Fruit fly (Drosophila melanogaster) whole organism, embryonic: Measurements from ENCODE around the gene CG14102.

Experiments used
- Blimp-1 ChIP-seq: fragments of 200-800 bp; sonication (Bioruptor generic); optimal IDR thresholded peaks from 3 replicates; lab custom pipeline; 2018; ENCODE audit warnings: missing biosample characterization, missing genetic modification characterization, mild to moderate bottlenecking, moderate library complexity, missing genetic modification reagents
- CG10462 ChIP-seq: fragments of 200-800 bp; sonication (Bioruptor generic); optimal IDR thresholded peaks from 2 replicates; lab custom pipeline; 2016; ENCODE audit warnings: missing biosample characterization, missing genetic modification characterization
- CG10565 ChIP-seq: fragments of 200-800 bp; sonication (Bioruptor generic); optimal IDR thresholded peaks from 3 replicates; lab custom pipeline; 2016; ENCODE audit warnings: missing biosample characterization, mild to moderate bottlenecking, missing genetic modification characterization
- CG11723 ChIP-seq: fragments of 200-800 bp; sonication (Bioruptor generic); optimal IDR thresholded peaks from 2 replicates; lab custom pipeline; 2017; ENCODE audit warnings: missing biosample characterization, mild to moderate bottlenecking, missing genetic modification characterization
- CG12071 ChIP-seq: fragments of 200-800 bp; sonication (Bioruptor generic); optimal IDR thresholded peaks from 3 replicates; lab custom pipeline; 2018; ENCODE audit warnings: missing biosample characterization, mild to moderate bottlenecking, missing genetic modification characterization
- CG13424 ChIP-seq: fragments of 200-800 bp; sonication (Bioruptor generic); optimal IDR thresholded peaks from 2 replicates; lab custom pipeline; 2019; ENCODE audit warnings: missing biosample characterization, mild to moderate bottlenecking, missing genetic modification characterization, moderate library complexity
- CG13894 ChIP-seq: fragments of 200-800 bp; sonication (Bioruptor generic); optimal IDR thresholded peaks from 3 replicates; lab custom pipeline; 2018; ENCODE audit warnings: missing biosample characterization, mild to moderate bottlenecking, missing genetic modification characterization, moderate library complexity
- CG14965 ChIP-seq: fragments of 200-800 bp; sonication (Bioruptor generic); optimal IDR thresholded peaks from 2 replicates; lab custom pipeline; 2016; ENCODE audit warnings: missing biosample characterization, missing genetic modification characterization, borderline replicate concordance
- CG1603 ChIP-seq: fragments of 200-800 bp; sonication (Bioruptor generic); optimal IDR thresholded peaks from 2 replicates; lab custom pipeline; 2019; ENCODE audit warnings: missing biosample characterization, mild to moderate bottlenecking, missing genetic modification characterization, moderate library complexity
- CG1792 ChIP-seq: fragments of 200-800 bp; sonication (Bioruptor generic); optimal IDR thresholded peaks from 2 replicates; lab custom pipeline; 2016; ENCODE audit warnings: missing biosample characterization, missing genetic modification characterization
- CG18599 ChIP-seq: fragments of 200-800 bp; sonication (Bioruptor generic); optimal IDR thresholded peaks from 3 replicates; lab custom pipeline; 2017; ENCODE audit warnings: missing biosample characterization, missing genetic modification characterization, mild to moderate bottlenecking, moderate library complexity, missing genetic modification reagents
- CG2116 ChIP-seq: fragments of 200-800 bp; sonication (Bioruptor generic); optimal IDR thresholded peaks from 3 replicates; lab custom pipeline; 2018; ENCODE audit warnings: missing biosample characterization, mild to moderate bottlenecking, missing genetic modification characterization
- CG2199 ChIP-seq: fragments of 200-800 bp; sonication (Bioruptor generic); IDR thresholded peaks from 3 replicates; pipeline ENCODE4 v1.3.6; 2022; ENCODE audit warnings: missing biosample characterization, missing genetic modification characterization
- CG32767 ChIP-seq: fragments of 200-800 bp; sonication (Bioruptor generic); IDR thresholded peaks from 2 replicates; pipeline ENCODE4 v1.3.6; 2022; ENCODE audit warnings: missing biosample characterization, missing genetic modification characterization
- CG3281 ChIP-seq: fragments of 200-800 bp; sonication (Bioruptor generic); optimal IDR thresholded peaks from 3 replicates; lab custom pipeline; 2017; ENCODE audit warnings: missing biosample characterization, mild to moderate bottlenecking, missing genetic modification characterization
- CG34224 ChIP-seq: fragments of 200-800 bp; sonication (Bioruptor generic); IDR thresholded peaks from 3 replicates; pipeline ENCODE4 v1.3.6; 2022; ENCODE audit warnings: missing biosample characterization, missing genetic modification characterization; ENCODE audit not compliant: partially characterized antibody
- CG4617 ChIP-seq: fragments of 200-800 bp; sonication (Bioruptor generic); optimal IDR thresholded peaks from 3 replicates; lab custom pipeline; 2016; ENCODE audit warnings: missing biosample characterization, missing genetic modification characterization, borderline replicate concordance
- CG4730 ChIP-seq: fragments of 200-800 bp; sonication (Bioruptor generic); IDR thresholded peaks from 2 replicates; pipeline ENCODE4 v1.3.6; 2022; ENCODE audit warnings: missing biosample characterization, missing genetic modification characterization
- CG6272 ChIP-seq: fragments of 200-800 bp; sonication (Bioruptor generic); IDR thresholded peaks from 2 replicates; pipeline ENCODE4 v1.3.6; 2022; ENCODE audit warnings: missing biosample characterization, missing genetic modification characterization
- CG7928 ChIP-seq: fragments of 200-800 bp; sonication (Bioruptor generic); optimal IDR thresholded peaks from 2 replicates; lab custom pipeline; 2017; ENCODE audit warnings: missing biosample characterization, mild to moderate bottlenecking, missing genetic modification characterization
- CG8290 ChIP-seq, 3 experiments: fragments of 200-800 bp; sonication (Bioruptor generic); optimal IDR thresholded peaks; 2 replicates each; lab custom pipeline; 2016 to 2019; ENCODE audit warnings: missing biosample characterization in 3 of 3, missing genetic modification characterization in 3 of 3, mild to moderate bottlenecking in 2 of 3, moderate library complexity in 1 of 3
- CG9797 ChIP-seq: fragments of 200-800 bp; sonication (Bioruptor generic); optimal IDR thresholded peaks from 3 replicates; lab custom pipeline; 2018; ENCODE audit warnings: missing biosample characterization, mild to moderate bottlenecking, missing genetic modification characterization
- CoRest ChIP-seq: fragments of 200-800 bp; sonication (Bioruptor generic); optimal IDR thresholded peaks from 3 replicates; lab custom pipeline; 2018; ENCODE audit warnings: missing biosample characterization, mild to moderate bottlenecking, missing genetic modification characterization, moderate library complexity
- CrebB ChIP-seq: fragments of 200-800 bp; sonication (Bioruptor generic); optimal IDR thresholded peaks from 3 replicates; lab custom pipeline; 2018; ENCODE audit warnings: missing biosample characterization, mild to moderate bottlenecking, missing genetic modification characterization
- D19B ChIP-seq: fragments of 200-800 bp; sonication (Bioruptor generic); optimal IDR thresholded peaks from 2 replicates; lab custom pipeline; 2017; ENCODE audit warnings: missing biosample characterization, mild to moderate bottlenecking, missing genetic modification characterization
- Doc2 ChIP-seq: fragments of 200-800 bp; sonication (Bioruptor generic); IDR thresholded peaks from 2 replicates; pipeline ENCODE4 v1.3.6; 2022; ENCODE audit warnings: missing biosample characterization, missing genetic modification characterization
- Doc3 ChIP-seq: fragments of 200-800 bp; sonication (Bioruptor generic); IDR thresholded peaks from 3 replicates; pipeline ENCODE4 v1.3.6; 2022; ENCODE audit warnings: missing biosample characterization, missing genetic modification characterization; ENCODE audit not compliant: partially characterized antibody
- HLHmδ ChIP-seq: fragments of 200-800 bp; sonication (Bioruptor generic); optimal IDR thresholded peaks from 2 replicates; lab custom pipeline; 2018; ENCODE audit warnings: missing biosample characterization, mild to moderate bottlenecking, missing genetic modification characterization, moderate library complexity
- Hmx ChIP-seq: fragments of 200-800 bp; sonication (Bioruptor generic); optimal IDR thresholded peaks from 2 replicates; lab custom pipeline; 2016; ENCODE audit warnings: missing biosample characterization, missing genetic modification characterization
- Kr ChIP-seq: fragments of 200-800 bp; sonication (Bioruptor generic); optimal IDR thresholded peaks from 2 replicates; lab custom pipeline; 2017; ENCODE audit warnings: missing biosample characterization, mild to moderate bottlenecking, missing genetic modification characterization
- MESR4 ChIP-seq: fragments of 200-800 bp; sonication (Bioruptor generic); optimal IDR thresholded peaks from 2 replicates; lab custom pipeline; 2018; ENCODE audit warnings: missing biosample characterization, mild to moderate bottlenecking, missing genetic modification characterization, moderate library complexity
- Med ChIP-seq: fragments of 200-800 bp; sonication (Bioruptor generic); peaks from one replicate; lab custom pipeline; 2016; ENCODE audit warnings: missing biosample characterization, missing genetic modification characterization, mild to moderate bottlenecking, inconsistent platforms, moderate library complexity
- Scr ChIP-seq: fragments of 200-800 bp; sonication (Bioruptor generic); IDR thresholded peaks from 2 replicates; pipeline ENCODE4 v1.3.6; 2022; ENCODE audit warnings: missing biosample characterization, missing genetic modification characterization; ENCODE audit not compliant: partially characterized antibody
- YL-1 ChIP-seq: fragments of 200-800 bp; sonication (Bioruptor generic); optimal IDR thresholded peaks from 3 replicates; lab custom pipeline; 2017; ENCODE audit warnings: missing biosample characterization, mild to moderate bottlenecking, missing genetic modification characterization
- abd-A ChIP-seq: fragments of 200-800 bp; sonication (Bioruptor generic); optimal IDR thresholded peaks from 3 replicates; lab custom pipeline; 2019; ENCODE audit warnings: missing biosample characterization, mild to moderate bottlenecking, missing genetic modification characterization, moderate library complexity
- al ChIP-seq: fragments of 200-800 bp; sonication (Bioruptor generic); IDR thresholded peaks from 2 replicates; pipeline ENCODE4 v1.3.6; 2022; ENCODE audit warnings: missing biosample characterization, missing genetic modification characterization
- bab2 ChIP-seq: fragments of 200-800 bp; sonication (Bioruptor generic); optimal IDR thresholded peaks from 2 replicates; lab custom pipeline; 2016; ENCODE audit warnings: missing biosample characterization, missing genetic modification characterization
- chn ChIP-seq: fragments of 200-800 bp; sonication (Bioruptor generic); optimal IDR thresholded peaks from 2 replicates; lab custom pipeline; 2016; ENCODE audit warnings: missing biosample characterization, missing genetic modification characterization
- corto ChIP-seq: fragments of 200-800 bp; sonication (Bioruptor generic); optimal IDR thresholded peaks from 2 replicates; lab custom pipeline; 2016; ENCODE audit warnings: missing biosample characterization, mild to moderate bottlenecking, missing genetic modification characterization, moderate library complexity
- croc ChIP-seq: fragments of 200-800 bp; sonication (Bioruptor generic); conservative IDR thresholded peaks from 3 replicates; pipeline ENCODE4 v1.3.6; 2022; ENCODE audit warnings: missing biosample characterization, missing genetic modification characterization
- dmrt11E ChIP-seq: fragments of 200-800 bp; sonication (Bioruptor generic); optimal IDR thresholded peaks from 3 replicates; lab custom pipeline; 2018; ENCODE audit warnings: missing biosample characterization, mild to moderate bottlenecking, missing genetic modification characterization, moderate library complexity
- en ChIP-seq: fragments of 200-800 bp; sonication (Bioruptor generic); optimal IDR thresholded peaks from 2 replicates; lab custom pipeline; 2016; ENCODE audit warnings: missing biosample characterization, missing genetic modification characterization
- ewg ChIP-seq: fragments of 200-800 bp; sonication (Bioruptor generic); optimal IDR thresholded peaks from 3 replicates; lab custom pipeline; 2017; ENCODE audit warnings: mild to moderate bottlenecking, missing biosample characterization, missing genetic modification reagents, missing genetic modification characterization
- gcm ChIP-seq: fragments of 200-800 bp; sonication (Bioruptor generic); optimal IDR thresholded peaks from 2 replicates; lab custom pipeline; 2019; ENCODE audit warnings: missing biosample characterization, mild to moderate bottlenecking, missing genetic modification characterization, moderate library complexity
- luna ChIP-seq: fragments of 200-800 bp; sonication (Bioruptor generic); optimal IDR thresholded peaks from 2 replicates; lab custom pipeline; 2016; ENCODE audit warnings: missing biosample characterization, missing genetic modification characterization
- mam ChIP-seq: fragments of 200-800 bp; sonication (Bioruptor generic); optimal IDR thresholded peaks from 3 replicates; lab custom pipeline; 2016; ENCODE audit warnings: missing biosample characterization, missing genetic modification characterization
- pum ChIP-seq: fragments of 200-800 bp; sonication (Bioruptor generic); optimal IDR thresholded peaks from 2 replicates; lab custom pipeline; 2016; ENCODE audit warnings: missing biosample characterization, missing genetic modification characterization
- pzg ChIP-seq: fragments of 200-800 bp; sonication (Bioruptor generic); optimal IDR thresholded peaks from 3 replicates; lab custom pipeline; 2018; ENCODE audit warnings: missing biosample characterization, mild to moderate bottlenecking, missing genetic modification characterization, moderate library complexity
- sens ChIP-seq: fragments of 200-800 bp; sonication (Bioruptor generic); peaks from one replicate; lab custom pipeline; 2016; ENCODE audit warnings: missing biosample characterization, missing genetic modification characterization
- sug ChIP-seq: fragments of 200-800 bp; optimal IDR thresholded peaks from 2 replicates; lab custom pipeline; 2019; ENCODE audit warnings: missing biosample characterization, mild to moderate bottlenecking, missing genetic modification characterization, moderate library complexity

The CG14102 gene

dm6 chr3L:19807103-19807502, 6.0 kb upstream of the CG14102 start, which contains the start of the genes CG14104 and Kap-alpha1:
Gene CG14104, minus strand, starts transcription at chr3L:19807199.
Gene Kap-alpha1, plus strand, starts transcription at chr3L:19807232.
- peak; percentile 57 for TF ChIP-seq YL-1
- no peak for TF ChIP-seq CG10462 (GFP tag; lab: Kevin White, UChicago)
- peak; percentile 30 for TF ChIP-seq sug
- no peak for TF ChIP-seq Blimp-1 (GFP tag; lab: Kevin White, UChicago)
- TF ChIP-seq Scr (GFP tag; lab: Robert Waterston, UW) = peak; percentile 71
- no peak for TF ChIP-seq al (GFP tag; lab: Robert Waterston, UW)
- no peak for TF ChIP-seq CG3281 (GFP tag; lab: Kevin White, UChicago)
- TF ChIP-seq CG34224 = peak; percentile 59
- TF ChIP-seq sens = no peak
- no peak for TF ChIP-seq CG13424 (tag; lab: Kevin White, UChicago)
- TF ChIP-seq Med (GFP tag; lab: Kevin White, UChicago) = peak; percentile 85
- TF ChIP-seq corto (GFP tag; lab: Kevin White, UChicago) = no peak
- TF ChIP-seq CG10565 (GFP tag; lab: Kevin White, UChicago) = no peak
- no peak for TF ChIP-seq Kr
- no peak for TF ChIP-seq CG13894 (tag; lab: Kevin White, UChicago)
- no peak for TF ChIP-seq ewg (GFP tag; lab: Kevin White, UChicago)
- TF ChIP-seq croc (GFP tag; lab: Robert Waterston, UW) = no peak
- TF ChIP-seq Doc2 (GFP tag; lab: Robert Waterston, UW) = no peak
- no peak for TF ChIP-seq CrebB (tag; lab: Kevin White, UChicago)
- TF ChIP-seq abd-A = no peak
- TF ChIP-seq chn (GFP tag; lab: Kevin White, UChicago) = no peak
- peak; percentile 55 for TF ChIP-seq pzg (GFP tag; lab: Kevin White, UChicago)
- TF ChIP-seq en (GFP tag; lab: Kevin White, UChicago) = no peak
- TF ChIP-seq CG11723 (GFP tag; lab: Kevin White, UChicago) = no peak
- TF ChIP-seq CG4730 = no peak
- TF ChIP-seq CG4617 (GFP tag; lab: Kevin White, UChicago) = peak; percentile 72
- no peak for TF ChIP-seq CoRest (tag; lab: Kevin White, UChicago)
- TF ChIP-seq gcm (GFP tag; lab: Kevin White, UChicago) = peak; percentile 63
- TF ChIP-seq MESR4 (GFP tag; lab: Kevin White, UChicago) = peak; percentile 96
- TF ChIP-seq D19B (GFP tag; lab: Kevin White, UChicago) = no peak
- 0 out of 3 replicates have a peak, but pooled peaks have one; percentile 35 for TF ChIP-seq CG2199 (GFP tag; lab: Robert Waterston, UW)
- no peak for TF ChIP-seq CG1792 (GFP tag; lab: Kevin White, UChicago)
- TF ChIP-seq CG14965 (GFP tag; lab: Kevin White, UChicago) = no peak
- no peak for TF ChIP-seq mam (GFP tag; lab: Kevin White, UChicago)
- no peak for TF ChIP-seq dmrt11E (tag; lab: Kevin White, UChicago)
- peak; percentile 44 for TF ChIP-seq CG2116
- no peak for TF ChIP-seq CG7928 (GFP tag; lab: Kevin White, UChicago)
- TF ChIP-seq CG6272 (GFP tag; lab: Robert Waterston, UW) = no peak
- no peak for TF ChIP-seq CG8290 (GFP tag; optimal IDR thresholded peaks at IDR 0.05; lab: Kevin White, UChicago)
- no peak for TF ChIP-seq CG8290 (tag; optimal IDR thresholded peaks at IDR 0.05; lab: Kevin White, UChicago)
- TF ChIP-seq bab2 (GFP tag; lab: Kevin White, UChicago) = no peak
- TF ChIP-seq HLHmδ = no peak
- TF ChIP-seq CG12071 (GFP tag; lab: Kevin White, UChicago) = no peak
- TF ChIP-seq CG32767 (GFP tag; lab: Robert Waterston, UW) = peak; percentile 64
- TF ChIP-seq CG9797 (GFP tag; lab: Kevin White, UChicago) = no peak
- no peak for TF ChIP-seq pum (GFP tag; lab: Kevin White, UChicago)
- TF ChIP-seq Hmx = no peak
- TF ChIP-seq CG18599 = no peak
- peak; percentile 64 for TF ChIP-seq Doc3
- no peak for TF ChIP-seq luna (GFP tag; lab: Kevin White, UChicago)
- TF ChIP-seq CG1603 (tag; lab: Kevin White, UChicago) = peak; percentile 34
